Worm (Caenorhabditis elegans): ENCODE results near the gene tyr-2.

- TF ChIP-seq lag-1 (GFP tag; IDR thresholded peaks at IDR 0.05) (no peak), C06A6.2 (GFP tag; conservative IDR thresholded peaks at IDR 0.05) (no peak), unc-130 (GFP tag; optimal IDR thresholded peaks at IDR 0.05) (no peak), dpl-1 (GFP tag; optimal IDR thresholded peaks at IDR 0.05) (no peak), F23B12.7 (tag; optimal IDR thresholded peaks at IDR 0.05; ENCODE audit: insufficient read depth) (no peak), ama-1 (optimal IDR thresholded peaks at IDR 0.05) (no peak), ama-1 (GFP tag; optimal IDR thresholded peaks at IDR 0.05) (no peak), ztf-22 (GFP tag; optimal IDR thresholded peaks at IDR 0.05) (peak; percentile 21), fkh-3 (tag; optimal IDR thresholded peaks at IDR 0.05) (no peak), B0261.1 (tag; optimal IDR thresholded peaks at IDR 0.05) (no peak), akir-1 (GFP tag; optimal IDR thresholded peaks at IDR 0.05) (no peak), zfh-2 (GFP tag; conservative IDR thresholded peaks at IDR 0.05) (no peak)
Measured at ce11 chrIII:13780199-13780706, 36.2 kb downstream of the tyr-2 start, which contains the start of gene pot-3.

All from whole organism, young adult.